Fruit fly (Drosophila melanogaster) whole organism, prepupa: Measurements from ENCODE around the gene CG17564.

Experiments
- CG10631 ChIP-seq: fragments of 200-800 bp; sonication (Bioruptor generic); optimal IDR thresholded peaks from 2 replicates; lab custom pipeline; 2016; ENCODE audit warnings: missing biosample characterization, missing genetic modification characterization
- CG10669 ChIP-seq: fragments of 200-800 bp; sonication (Bioruptor generic); optimal IDR thresholded peaks from 3 replicates; lab custom pipeline; 2018; ENCODE audit warnings: missing biosample characterization, mild to moderate bottlenecking, missing genetic modification characterization, moderate library complexity
- CG11762 ChIP-seq: fragments of 200-800 bp; sonication (Bioruptor generic); optimal IDR thresholded peaks from 3 replicates; lab custom pipeline; 2016; ENCODE audit warnings: missing biosample characterization, missing genetic modification characterization; ENCODE audit not compliant: insufficient read depth
- CG11902 ChIP-seq: fragments of 200-800 bp; sonication (Bioruptor generic); optimal IDR thresholded peaks from 3 replicates; lab custom pipeline; 2016; ENCODE audit warnings: missing biosample characterization, missing genetic modification characterization
- CG16779 ChIP-seq: fragments of 200-800 bp; sonication (Bioruptor generic); optimal IDR thresholded peaks from 3 replicates; lab custom pipeline; 2017; ENCODE audit warnings: missing biosample characterization, mild to moderate bottlenecking, missing genetic modification characterization
- CG3032 ChIP-seq: fragments of 200-800 bp; optimal IDR thresholded peaks from 2 replicates; lab custom pipeline; 2019; ENCODE audit warnings: missing biosample characterization, mild to moderate bottlenecking, missing genetic modification characterization, moderate library complexity
- CG31627 ChIP-seq: fragments of 200-800 bp; sonication (Bioruptor generic); optimal IDR thresholded peaks from 3 replicates; lab custom pipeline; 2016; ENCODE audit warnings: missing biosample characterization, missing genetic modification characterization
- CG34406 ChIP-seq: fragments of 200-800 bp; sonication (Bioruptor generic); optimal IDR thresholded peaks from 3 replicates; lab custom pipeline; 2016; ENCODE audit warnings: missing biosample characterization, missing genetic modification characterization
- CG3919 ChIP-seq: fragments of 200-800 bp; sonication (Bioruptor generic); optimal IDR thresholded peaks from 3 replicates; lab custom pipeline; 2016; ENCODE audit warnings: missing biosample characterization, missing genetic modification characterization
- CG6163 ChIP-seq: fragments of 200-800 bp; sonication (Bioruptor generic); IDR thresholded peaks from 3 replicates; pipeline ENCODE4 v1.3.6; 2022; ENCODE audit warnings: missing biosample characterization, missing genetic modification characterization
- CG6276 ChIP-seq: fragments of 200-800 bp; sonication (Bioruptor generic); optimal IDR thresholded peaks from 2 replicates; lab custom pipeline; 2017; ENCODE audit warnings: missing biosample characterization, mild to moderate bottlenecking, missing genetic modification characterization
- CG6792 ChIP-seq: fragments of 200-800 bp; sonication (Bioruptor generic); optimal IDR thresholded peaks from 3 replicates; lab custom pipeline; 2016; ENCODE audit warnings: missing biosample characterization, missing genetic modification characterization
- CG6808 ChIP-seq: fragments of 200-800 bp; sonication (Bioruptor generic); optimal IDR thresholded peaks from 3 replicates; lab custom pipeline; 2017; ENCODE audit warnings: missing biosample characterization, missing genetic modification characterization, mild to moderate bottlenecking, moderate library complexity, missing genetic modification reagents
- CG6854 ChIP-seq: fragments of 200-800 bp; sonication (Bioruptor generic); optimal IDR thresholded peaks from 2 replicates; lab custom pipeline; 2017; ENCODE audit warnings: missing biosample characterization, mild to moderate bottlenecking, missing genetic modification characterization
- CG8119 ChIP-seq: fragments of 200-800 bp; sonication (Bioruptor generic); IDR thresholded peaks from 3 replicates; pipeline ENCODE4 v1.3.6; 2022; ENCODE audit warnings: missing biosample characterization, missing genetic modification characterization
- CG8632 ChIP-seq: fragments of 200-800 bp; sonication (Bioruptor generic); optimal IDR thresholded peaks from 3 replicates; lab custom pipeline; 2016; ENCODE audit warnings: missing biosample characterization, missing genetic modification characterization
- Eip75B ChIP-seq: fragments of 200-800 bp; sonication (Bioruptor generic); optimal IDR thresholded peaks from 3 replicates; lab custom pipeline; 2016; ENCODE audit warnings: missing biosample characterization, missing genetic modification characterization
- Eip78C ChIP-seq: fragments of 200-800 bp; sonication (Bioruptor generic); peaks from one replicate; lab custom pipeline; 2016; ENCODE audit warnings: missing biosample characterization, missing genetic modification characterization
- Ets21C ChIP-seq: fragments of 200-800 bp; sonication (Bioruptor generic); optimal IDR thresholded peaks from 3 replicates; lab custom pipeline; 2016; ENCODE audit warnings: missing biosample characterization, missing genetic modification characterization
- Ets96B ChIP-seq: fragments of 200-800 bp; optimal IDR thresholded peaks from 2 replicates; lab custom pipeline; 2019; ENCODE audit warnings: missing biosample characterization, mild to moderate bottlenecking, missing genetic modification characterization, moderate library complexity
- Gug ChIP-seq: fragments of 200-800 bp; sonication (Bioruptor generic); IDR thresholded peaks from 2 replicates; pipeline ENCODE4 v1.3.6; 2022; ENCODE audit warnings: missing biosample characterization, missing genetic modification characterization
- Hr38 ChIP-seq: sonication (Bioruptor generic); optimal IDR thresholded peaks from 2 replicates; lab custom pipeline; 2016; ENCODE audit warnings: missing biosample characterization, missing genetic modification characterization
- Lpt ChIP-seq: fragments of 200-800 bp; sonication (Bioruptor generic); optimal IDR thresholded peaks from 3 replicates; lab custom pipeline; 2016; ENCODE audit warnings: missing biosample characterization, missing genetic modification characterization
- Met ChIP-seq: fragments of 200-800 bp; sonication (Bioruptor generic); optimal IDR thresholded peaks from 3 replicates; lab custom pipeline; 2016; ENCODE audit warnings: missing biosample characterization, missing genetic modification characterization
- OdsH ChIP-seq: fragments of 200-800 bp; sonication (Bioruptor generic); optimal IDR thresholded peaks from 3 replicates; lab custom pipeline; 2016; ENCODE audit warnings: missing biosample characterization, missing genetic modification characterization
- Smox ChIP-seq: fragments of 200-800 bp; sonication (Bioruptor generic); optimal IDR thresholded peaks from 3 replicates; lab custom pipeline; 2016; ENCODE audit warnings: missing biosample characterization, missing genetic modification characterization
- Sox102F ChIP-seq: fragments of 200-800 bp; sonication (Bioruptor generic); optimal IDR thresholded peaks from 2 replicates; lab custom pipeline; 2016; ENCODE audit warnings: missing biosample characterization, mild to moderate bottlenecking, missing genetic modification characterization
- Sox15 ChIP-seq: fragments of 200-800 bp; sonication (Bioruptor generic); optimal IDR thresholded peaks from 3 replicates; lab custom pipeline; 2016; ENCODE audit warnings: missing biosample characterization, missing genetic modification characterization
- achi ChIP-seq: fragments of 200-800 bp; sonication (Bioruptor generic); optimal IDR thresholded peaks from 3 replicates; lab custom pipeline; 2016; ENCODE audit warnings: missing biosample characterization, missing genetic modification characterization
- acj6 ChIP-seq: fragments of 200-800 bp; sonication (Bioruptor generic); optimal IDR thresholded peaks from 3 replicates; lab custom pipeline; 2016; ENCODE audit warnings: missing biosample characterization, missing genetic modification characterization
- cyc ChIP-seq: fragments of 200-800 bp; sonication (Bioruptor generic); optimal IDR thresholded peaks from 3 replicates; lab custom pipeline; 2016; ENCODE audit warnings: missing biosample characterization, missing genetic modification characterization
- dac ChIP-seq: fragments of 200-800 bp; sonication (Bioruptor generic); optimal IDR thresholded peaks from 2 replicates; lab custom pipeline; 2017; ENCODE audit warnings: missing biosample characterization, mild to moderate bottlenecking, missing genetic modification characterization
- eg ChIP-seq: fragments of 200-800 bp; sonication (Bioruptor generic); IDR thresholded peaks from 3 replicates; pipeline ENCODE4 v1.3.6; 2022; ENCODE audit warnings: missing biosample characterization, missing genetic modification characterization
- esn ChIP-seq: fragments of 200-800 bp; sonication (Bioruptor generic); optimal IDR thresholded peaks from 2 replicates; lab custom pipeline; 2016; ENCODE audit warnings: missing biosample characterization, mild to moderate bottlenecking, missing genetic modification characterization, moderate library complexity
- fd85E ChIP-seq: fragments of 200-800 bp; sonication (Bioruptor generic); optimal IDR thresholded peaks from 3 replicates; lab custom pipeline; 2016; ENCODE audit warnings: missing biosample characterization, missing genetic modification characterization
- fkh ChIP-seq: fragments of 200-800 bp; sonication (Bioruptor generic); optimal IDR thresholded peaks from 3 replicates; lab custom pipeline; 2017; ENCODE audit warnings: missing biosample characterization, mild to moderate bottlenecking, missing genetic modification characterization, moderate library complexity
- net ChIP-seq: fragments of 200-800 bp; sonication (Bioruptor generic); optimal IDR thresholded peaks from 3 replicates; lab custom pipeline; 2016; ENCODE audit warnings: missing biosample characterization, missing genetic modification characterization
- pdm3 ChIP-seq: fragments of 200-800 bp; sonication (Bioruptor generic); optimal IDR thresholded peaks from 3 replicates; lab custom pipeline; 2016; ENCODE audit warnings: missing biosample characterization, missing genetic modification characterization
- salr ChIP-seq, 2 experiments: fragments of 200-800 bp; sonication (Bioruptor generic); optimal IDR thresholded peaks; 3 replicates each; lab custom pipeline; 2016 to 2018; ENCODE audit warnings: missing biosample characterization in 2 of 2, missing genetic modification characterization in 2 of 2, mild to moderate bottlenecking in 1 of 2
- ss ChIP-seq, 2 experiments: fragments of 200-800 bp; sonication (Bioruptor generic); optimal IDR thresholded peaks; 2 replicates in 1 of 2; 3 replicates in 1 of 2; lab custom pipeline; 2017 to 2018; ENCODE audit warnings: mild to moderate bottlenecking in 2 of 2, missing biosample characterization in 2 of 2, missing genetic modification characterization in 2 of 2, moderate library complexity in 1 of 2
- svp ChIP-seq: fragments of 200-800 bp; sonication (Bioruptor generic); peaks from one replicate; lab custom pipeline; 2016; ENCODE audit warnings: missing biosample characterization, missing genetic modification characterization
- vri ChIP-seq: fragments of 200-800 bp; sonication (Bioruptor generic); optimal IDR thresholded peaks from 3 replicates; lab custom pipeline; 2016; ENCODE audit warnings: missing biosample characterization, mild to moderate bottlenecking, missing genetic modification characterization

CG17564 gene

dm6 chr2L:19323530-19324023, 23.8 kb upstream of the CG17564 start:
- TF ChIP-seq CG6854 (GFP tag; lab: Kevin White, UChicago) (peak; percentile 64), svp (GFP tag; lab: Kevin White, UChicago) (peak; percentile 61), OdsH (GFP tag; lab: Kevin White, UChicago) (no peak), CG6808 (peak; percentile 1), Gug (no peak), Eip78C (GFP tag; lab: Kevin White, UChicago) (peak; percentile 24), Sox102F (peak; percentile 9)
- TF ChIP-seq, all 60 proteins: peak for 5

DNA sequence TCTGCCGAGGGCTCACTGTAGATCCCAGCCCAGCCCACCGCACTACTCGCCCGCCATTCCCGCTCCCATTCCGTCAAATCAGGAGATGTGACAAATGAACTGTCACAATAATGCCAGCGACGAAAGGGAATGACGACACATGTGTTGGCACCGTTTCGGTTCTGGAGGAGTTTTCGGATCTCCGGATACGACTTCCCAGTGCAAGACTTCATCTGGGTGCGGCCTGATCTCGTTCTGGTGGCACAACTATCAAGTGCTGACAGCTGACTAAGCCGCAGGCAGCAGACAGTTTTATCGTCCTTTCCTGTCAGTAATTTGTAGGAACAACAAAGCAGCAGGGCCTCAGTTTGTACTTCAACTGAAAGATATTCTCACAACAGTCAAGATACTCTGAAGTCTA, 23.0 kb upstream of the CG17564 start:
- TF ChIP-seq fkh (GFP tag; lab: Kevin White, UChicago) (no peak), CG6276 (GFP tag; lab: Kevin White, UChicago) (no peak), vri (GFP tag; lab: Kevin White, UChicago) (no peak), Ets21C (no peak), cyc (GFP tag; lab: Kevin White, UChicago) (no peak), ss (GFP tag; optimal IDR thresholded peaks at IDR 0.05; lab: Kevin White, UChicago) (no peak), Sox102F (no peak), salr (GFP tag; optimal IDR thresholded peaks at IDR 0.05; lab: Kevin White, UChicago) (no peak), Eip75B (GFP tag; lab: Kevin White, UChicago) (no peak), Lpt (GFP tag; lab: Kevin White, UChicago) (no peak), CG8632 (GFP tag; lab: Kevin White, UChicago) (no peak)

DNA sequence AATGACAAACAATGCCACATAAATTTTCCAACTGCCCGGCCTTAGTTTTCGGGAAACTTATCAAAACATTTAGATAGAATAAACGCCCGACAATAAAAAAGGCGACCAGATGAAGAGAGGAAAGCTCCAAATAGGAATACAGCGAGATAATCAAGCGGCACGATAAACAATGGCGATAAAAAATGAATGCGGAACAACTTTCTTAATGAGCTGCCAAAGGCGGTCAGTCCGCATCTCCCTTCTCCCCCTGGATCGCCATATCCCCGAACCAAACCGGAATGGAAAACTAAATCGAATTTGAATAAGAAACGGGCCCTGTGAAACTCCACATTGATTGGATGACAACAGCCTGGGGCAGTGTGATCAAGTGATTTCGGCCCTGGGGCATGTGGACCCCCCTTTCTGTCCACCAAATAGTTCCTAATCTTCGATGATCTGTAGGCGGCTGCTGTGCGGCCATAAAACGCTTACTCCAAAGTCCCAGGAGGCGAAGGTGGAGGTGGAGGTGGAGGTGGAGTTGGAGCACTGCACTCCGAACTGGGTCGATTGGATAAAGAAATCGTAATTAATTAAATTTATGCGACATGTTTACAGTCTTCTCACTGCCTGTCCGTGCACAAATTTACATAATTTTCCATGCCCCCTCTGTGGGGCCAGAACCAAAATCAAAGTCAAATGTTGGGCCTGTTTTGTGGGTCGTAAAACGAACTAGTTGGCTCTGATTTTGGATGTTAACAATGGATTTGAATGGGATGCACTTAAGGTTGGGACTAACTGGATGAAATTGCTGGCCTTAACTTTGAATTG, 21.3 kb upstream of the CG17564 start:
- TF ChIP-seq ss (GFP tag; optimal IDR thresholded peaks at IDR 0.05; lab: Kevin White, UChicago) (no peak), CG34406 (GFP tag; lab: Kevin White, UChicago) (no peak), eg (GFP tag; lab: Robert Waterston, UW) (no peak), Ets96B (no peak), Eip78C (GFP tag; lab: Kevin White, UChicago) (no peak), Sox15 (no peak), CG10631 (GFP tag; lab: Kevin White, UChicago) (no peak), Lpt (GFP tag; lab: Kevin White, UChicago) (no peak), CG10669 (GFP tag; lab: Kevin White, UChicago) (no peak), OdsH (GFP tag; lab: Kevin White, UChicago) (no peak), acj6 (GFP tag; lab: Kevin White, UChicago) (no peak), net (no peak), CG6792 (no peak), dac (no peak), pdm3 (GFP tag; lab: Kevin White, UChicago) (no peak)

DNA sequence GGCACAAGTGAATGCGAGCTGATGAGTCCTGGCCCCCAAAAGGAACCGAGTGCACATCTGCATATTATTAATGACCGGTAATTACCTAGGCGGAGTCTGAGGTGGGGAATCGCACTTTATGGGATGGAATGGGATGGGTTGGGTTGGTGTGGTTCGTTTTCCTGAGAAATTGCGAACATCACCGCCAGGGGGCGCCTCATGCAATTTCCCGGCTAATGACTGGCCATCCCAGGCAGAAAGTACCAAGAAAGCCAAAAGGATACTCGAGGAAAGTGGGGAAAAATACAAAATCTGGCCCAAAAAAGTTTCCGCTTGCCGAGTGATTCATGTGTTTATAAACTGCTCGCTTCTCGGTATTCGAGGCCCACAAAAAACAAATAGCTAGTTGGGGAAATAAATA, 19.6 kb upstream of the CG17564 start:
- TF ChIP-seq Met (GFP tag; lab: Kevin White, UChicago) (no peak), CG6163 (GFP tag; lab: Robert Waterston, UW) (0 out of 3 replicates have a peak, but pooled peaks have one; percentile 15)

dm6 chr2L:19317778-19318177, 18.0 kb upstream of the CG17564 start:
- no peak for TF ChIP-seq Hr38 (GFP tag; lab: Kevin White, UChicago)
- no peak for TF ChIP-seq CG31627 (GFP tag; lab: Kevin White, UChicago)
- no peak for TF ChIP-seq Ets21C
- TF ChIP-seq CG10669 (GFP tag; lab: Kevin White, UChicago) = peak; percentile 33
- peak; percentile 65 for TF ChIP-seq achi (GFP tag; lab: Kevin White, UChicago)
- TF ChIP-seq fd85E (GFP tag; lab: Kevin White, UChicago) = no peak
- peak; percentile 44 for TF ChIP-seq net
- TF ChIP-seq CG11902 (GFP tag; lab: Kevin White, UChicago) = no peak
- peak; percentile 18 for TF ChIP-seq CG16779 (tag; lab: Kevin White, UChicago)
- peak; percentile 68 for TF ChIP-seq CG8119 (GFP tag; lab: Robert Waterston, UW)
- TF ChIP-seq vri (GFP tag; lab: Kevin White, UChicago) = no peak
- TF ChIP-seq Met (GFP tag; lab: Kevin White, UChicago) = peak; percentile 18
- no peak for TF ChIP-seq cyc (GFP tag; lab: Kevin White, UChicago)
- TF ChIP-seq Smox (GFP tag; lab: Kevin White, UChicago) = peak; percentile 21
- peak; percentile 33 for TF ChIP-seq CG3919 (GFP tag; lab: Kevin White, UChicago)
- TF ChIP-seq fkh (GFP tag; lab: Kevin White, UChicago) = no peak
- peak; percentile 27 for TF ChIP-seq CG3032
- TF ChIP-seq CG11762 (GFP tag; lab: Kevin White, UChicago) = peak; percentile 60
- peak; percentile 24 for TF ChIP-seq esn
- peak; percentile 51 for TF ChIP-seq pdm3 (GFP tag; lab: Kevin White, UChicago)
- peak; percentile 53 for TF ChIP-seq Eip75B (GFP tag; lab: Kevin White, UChicago)
